Worm (Caenorhabditis elegans): Measurements from ENCODE around the gene spe-26.

- TF ChIP-seq ama-1 (optimal IDR thresholded peaks at IDR 0.05), result no peak
- no peak for TF ChIP-seq sma-3 (GFP tag; optimal IDR thresholded peaks at IDR 0.05)
- no peak for TF ChIP-seq lin-13 (GFP tag; optimal IDR thresholded peaks at IDR 0.05)
- TF ChIP-seq unc-39 (tag; optimal IDR thresholded peaks at IDR 0.05), result no peak
- no peak for TF ChIP-seq mab-5 (tag; optimal IDR thresholded peaks at IDR 0.05)
- no peak for TF ChIP-seq mdl-1 (tag; optimal IDR thresholded peaks at IDR 0.05)
- TF ChIP-seq sma-9 (GFP tag; optimal IDR thresholded peaks at IDR 0.05), result no peak
- no peak for TF ChIP-seq sma-9 (tag; optimal IDR thresholded peaks at IDR 0.05)
- TF ChIP-seq elt-3 (tag; optimal IDR thresholded peaks at IDR 0.05), result no peak
- no peak for TF ChIP-seq ceh-82 (tag; optimal IDR thresholded peaks at IDR 0.05)
- no peak for TF ChIP-seq aly-2 (tag; optimal IDR thresholded peaks at IDR 0.05)
- no peak for TF ChIP-seq ztf-1 (GFP tag; conservative IDR thresholded peaks at IDR 0.05)
These were observed 29.5 kb upstream of the spe-26 start for ce11 chrIV:10421256-10421655.
